Fruit fly (Drosophila melanogaster): ENCODE data around the gene FipoQ.

DNA sequence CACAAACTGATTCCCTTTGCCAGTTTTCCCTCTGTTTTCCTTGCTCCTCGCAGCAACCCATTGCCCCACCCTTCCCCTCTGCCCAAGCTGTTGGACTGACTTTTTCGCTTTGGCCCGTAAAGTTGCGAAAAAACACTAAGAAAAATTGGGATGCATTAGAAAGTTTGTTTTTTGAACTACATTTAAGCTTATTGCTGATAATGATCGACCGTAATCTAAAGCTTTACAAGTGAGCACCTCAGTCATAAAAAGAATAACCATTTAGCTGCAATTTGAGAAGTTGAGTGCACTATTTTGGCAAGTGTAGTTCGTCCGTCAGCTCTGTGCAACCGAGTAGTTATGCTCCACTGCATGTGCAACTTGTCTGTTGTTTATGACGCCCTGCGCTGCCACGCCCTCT is 44.2 kb upstream of the FipoQ start:
- TF ChIP-seq CG8478 (optimal IDR thresholded peaks at IDR 0.05) (no peak), CTCF (optimal IDR thresholded peaks at IDR 0.05) (no peak)
